Worm (Caenorhabditis elegans) whole organism, L4 larva: ENCODE data around the gene exc-7.

Experiments
- D1046.2 ChIP-seq: fragments of 200-800 bp; sonication (Bioruptor generic); IDR thresholded peaks from 2 replicates; pipeline ENCODE4 v1.3.6; 2022; ENCODE audit warnings: missing genetic modification characterization, missing compliant biosample characterization
- F10B5.3 ChIP-seq: sonication (generic microtip); optimal IDR thresholded peaks from 2 replicates; lab custom pipeline; 2016; ENCODE audit warnings: mild to moderate bottlenecking, missing genetic modification characterization, missing compliant biosample characterization
- F37D6.2 ChIP-seq: sonication (generic microtip); optimal IDR thresholded peaks from 2 replicates; lab custom pipeline; 2016; ENCODE audit warnings: mild to moderate bottlenecking, missing genetic modification characterization, missing compliant biosample characterization
- R02D3.7 ChIP-seq: fragments of 150-350 bp; sonication (generic microtip); optimal IDR thresholded peaks from 3 replicates; lab custom pipeline; 2014; ENCODE audit warnings: missing biosample characterization, missing genetic modification characterization
- T20F7.1 ChIP-seq: fragments of 200-800 bp; sonication (Bioruptor generic); optimal IDR thresholded peaks from 2 replicates; lab custom pipeline; 2018; ENCODE audit warnings: mild to moderate bottlenecking, missing genetic modification characterization, missing compliant biosample characterization
- Y105C5A.15 ChIP-seq: fragments of 200-800 bp; sonication (Bioruptor generic); IDR thresholded peaks from 2 replicates; pipeline ENCODE4 v1.3.6; 2022; ENCODE audit warnings: missing genetic modification characterization, missing compliant biosample characterization
- Y5F2A.4 ChIP-seq: fragments of 200-800 bp; sonication (Bioruptor generic); optimal IDR thresholded peaks from 2 replicates; lab custom pipeline; 2018; ENCODE audit warnings: mild to moderate bottlenecking, missing genetic modification characterization, missing compliant biosample characterization
- Y75B8A.6 ChIP-seq: fragments of 200-800 bp; sonication (Bioruptor generic); IDR thresholded peaks from 2 replicates; pipeline ENCODE4 v1.3.6; 2022; ENCODE audit warnings: missing genetic modification reagents, missing genetic modification characterization, missing compliant biosample characterization
- ama-1 ChIP-seq: fragments of 150-350 bp; optimal IDR thresholded peaks from 2 replicates; lab custom pipeline; 2014; ENCODE audit warnings: inconsistent platforms, mixed read lengths
- arid-1 ChIP-seq: fragments of 200-800 bp; sonication (Bioruptor generic); conservative IDR thresholded peaks from 2 replicates; pipeline ENCODE4 v1.3.6; 2022; ENCODE audit warnings: missing genetic modification reagents, missing genetic modification characterization, missing compliant biosample characterization
- attf-4 ChIP-seq: sonication (generic microtip); optimal IDR thresholded peaks from 3 replicates; lab custom pipeline; 2017; ENCODE audit warnings: missing biosample characterization, missing genetic modification characterization
- ceh-28 ChIP-seq: fragments of 150-350 bp; optimal IDR thresholded peaks from 2 replicates; lab custom pipeline; 2014; ENCODE audit warnings: missing biosample characterization, missing genetic modification reagents, missing genetic modification characterization
- cey-2 ChIP-seq: sonication (generic microtip); optimal IDR thresholded peaks from 3 replicates; lab custom pipeline; 2017; ENCODE audit warnings: missing genetic modification characterization, mild to moderate bottlenecking, missing compliant biosample characterization, antibody characterized with exemption, borderline replicate concordance; ENCODE audit not compliant: insufficient read depth
- ctbp-1 ChIP-seq: fragments of 200-800 bp; sonication (Bioruptor generic); IDR thresholded peaks from 2 replicates; pipeline ENCODE4 v1.3.6; 2022; ENCODE audit warnings: missing genetic modification reagents, missing genetic modification characterization, missing compliant biosample characterization
- dmd-6 ChIP-seq: fragments of 200-800 bp; sonication (Bioruptor generic); IDR thresholded peaks from 2 replicates; pipeline ENCODE4 v1.3.6; 2022; ENCODE audit warnings: missing genetic modification reagents, missing genetic modification characterization, missing compliant biosample characterization
- dmd-8 ChIP-seq: fragments of 200-800 bp; sonication (Bioruptor generic); IDR thresholded peaks from 2 replicates; pipeline ENCODE4 v1.3.6; 2022; ENCODE audit warnings: missing genetic modification characterization, missing compliant biosample characterization
- dmd-9 ChIP-seq: fragments of 200-800 bp; sonication (Bioruptor generic); IDR thresholded peaks from 2 replicates; pipeline ENCODE4 v1.3.6; 2022; ENCODE audit warnings: missing genetic modification reagents, missing genetic modification characterization, missing compliant biosample characterization
- dpl-1 ChIP-seq: fragments of 150-350 bp; optimal IDR thresholded peaks from 2 replicates; lab custom pipeline; 2014; ENCODE audit warnings: missing biosample characterization, missing genetic modification reagents, missing genetic modification characterization
- dve-1 ChIP-seq: sonication (generic microtip); optimal IDR thresholded peaks from 2 replicates; lab custom pipeline; 2017; ENCODE audit warnings: antibody characterized with exemption, mild to moderate bottlenecking, missing genetic modification characterization, missing compliant biosample characterization; ENCODE audit not compliant: insufficient read depth
- egl-27 ChIP-seq: sonication (generic microtip); optimal IDR thresholded peaks from 3 replicates; lab custom pipeline; 2017; ENCODE audit warnings: missing biosample characterization, missing genetic modification reagents, missing genetic modification characterization
- egl-43 ChIP-seq: fragments of 200-800 bp; sonication (Bioruptor generic); IDR thresholded peaks from 2 replicates; pipeline ENCODE4 v1.3.6; 2022; ENCODE audit warnings: missing genetic modification reagents, missing genetic modification characterization, missing compliant biosample characterization
- fkh-10 ChIP-seq: fragments of 150-350 bp; optimal IDR thresholded peaks from 2 replicates; lab custom pipeline; 2014; ENCODE audit warnings: missing biosample characterization, missing genetic modification reagents, missing genetic modification characterization
- fos-1 ChIP-seq: fragments of 150-350 bp; optimal IDR thresholded peaks from 2 replicates; lab custom pipeline; 2014; ENCODE audit warnings: missing biosample characterization, missing genetic modification characterization
- hif-1 ChIP-seq, 2 experiments: sonication (generic microtip); optimal IDR thresholded peaks; 2 replicates each; lab custom pipeline; 2016 to 2017; ENCODE audit warnings: missing compliant biosample characterization in 2 of 2, missing genetic modification characterization in 2 of 2, missing genetic modification reagents in 2 of 2, missing genotype in 2 of 2, mild to moderate bottlenecking in 1 of 2
- hlh-11 ChIP-seq: fragments of 200-800 bp; sonication (Bioruptor generic); optimal IDR thresholded peaks from 2 replicates; lab custom pipeline; 2018; ENCODE audit warnings: mild to moderate bottlenecking, missing genetic modification characterization, missing compliant biosample characterization
- hlh-30 ChIP-seq: sonication (generic microtip); optimal IDR thresholded peaks from 2 replicates; lab custom pipeline; 2017; ENCODE audit warnings: antibody characterized with exemption, mild to moderate bottlenecking, missing genetic modification characterization, missing compliant biosample characterization; ENCODE audit not compliant: insufficient read depth
- lir-3 ChIP-seq: sonication (generic microtip); optimal IDR thresholded peaks from 2 replicates; lab custom pipeline; 2016; ENCODE audit warnings: mild to moderate bottlenecking, missing genetic modification characterization, missing compliant biosample characterization
- madf-5 ChIP-seq, 2 experiments: fragments of 200-800 bp; sonication (Bioruptor generic); IDR thresholded peaks; 2 replicates each; pipeline ENCODE4 v1.3.6; 2022; ENCODE audit warnings: missing compliant biosample characterization in 2 of 2, missing genetic modification characterization in 2 of 2
- mdl-1 ChIP-seq, 2 experiments: fragments of 150-350 bp in 1 of 2; sonication (generic microtip) in 1 of 2; optimal IDR thresholded peaks; 2 replicates each; lab custom pipeline; 2014 to 2017; ENCODE audit warnings: missing biosample characterization in 2 of 2, missing genetic modification characterization in 2 of 2
- mes-2 ChIP-seq: sonication (generic microtip); optimal IDR thresholded peaks from 2 replicates; lab custom pipeline; 2016; ENCODE audit warnings: missing genotype, mild to moderate bottlenecking, missing genetic modification characterization, missing compliant biosample characterization; ENCODE audit not compliant: poor library complexity, severe bottlenecking
- mxl-2 ChIP-seq: fragments of 200-800 bp; sonication (Bioruptor generic); conservative IDR thresholded peaks from 2 replicates; pipeline ENCODE4 v1.3.6; 2022; ENCODE audit warnings: missing genetic modification reagents, missing genetic modification characterization, missing compliant biosample characterization
- mxl-3 ChIP-seq: fragments of 200-800 bp; sonication (Bioruptor generic); optimal IDR thresholded peaks from 2 replicates; lab custom pipeline; 2018; ENCODE audit warnings: mild to moderate bottlenecking, missing genetic modification characterization, missing compliant biosample characterization
- nhr-102 ChIP-seq: sonication (generic microtip); optimal IDR thresholded peaks from 2 replicates; lab custom pipeline; 2016; ENCODE audit warnings: mild to moderate bottlenecking, missing genetic modification characterization, moderate library complexity, missing compliant biosample characterization
- nhr-11 ChIP-seq: fragments of 150-350 bp; optimal IDR thresholded peaks from 2 replicates; lab custom pipeline; 2014; ENCODE audit warnings: missing biosample characterization, missing genetic modification characterization
- nhr-42 ChIP-seq: fragments of 200-800 bp; sonication (Bioruptor generic); IDR thresholded peaks from 2 replicates; pipeline ENCODE4 v1.3.6; 2022; ENCODE audit warnings: missing genetic modification characterization, missing compliant biosample characterization
- nhr-48 ChIP-seq: sonication (generic microtip); optimal IDR thresholded peaks from 2 replicates; lab custom pipeline; 2016; ENCODE audit warnings: mild to moderate bottlenecking, missing genetic modification characterization, missing compliant biosample characterization
- set-16 ChIP-seq: fragments of 200-800 bp; sonication (Bioruptor generic); IDR thresholded peaks from 2 replicates; pipeline ENCODE4 v1.3.6; 2022; ENCODE audit warnings: missing genetic modification reagents, missing genetic modification characterization, missing compliant biosample characterization
- skn-1 ChIP-seq: fragments of 150-350 bp; optimal IDR thresholded peaks from 2 replicates; lab custom pipeline; 2014; ENCODE audit warnings: missing biosample characterization, missing genetic modification characterization
- spr-1 ChIP-seq: sonication (generic microtip); optimal IDR thresholded peaks from 2 replicates; lab custom pipeline; 2016; ENCODE audit warnings: mild to moderate bottlenecking, missing genetic modification characterization, missing compliant biosample characterization
- spr-3 ChIP-seq: fragments of 200-800 bp; sonication (Bioruptor generic); optimal IDR thresholded peaks from 2 replicates; lab custom pipeline; 2018; ENCODE audit warnings: mild to moderate bottlenecking, missing genetic modification characterization, missing compliant biosample characterization
- tra-1 ChIP-seq: fragments of 200-800 bp; sonication (Bioruptor generic); IDR thresholded peaks from 2 replicates; pipeline ENCODE4 v1.3.6; 2022; ENCODE audit warnings: missing genetic modification reagents, missing genetic modification characterization, missing compliant biosample characterization
- unc-130 ChIP-seq: sonication (generic microtip); optimal IDR thresholded peaks from 2 replicates; lab custom pipeline; 2016; ENCODE audit warnings: missing genetic modification reagents, missing genetic modification characterization, missing compliant biosample characterization
- unc-62 ChIP-seq, 3 experiments: fragments of 150-350 bp in 1 of 3; sonication (generic microtip); optimal IDR thresholded peaks in 2 of 3; peaks in 1 of 3; 1 replicate in 1 of 3; 2 replicates in 2 of 3; lab custom pipeline; 2014 to 2017; ENCODE audit warnings: missing biosample characterization in 3 of 3, missing genetic modification characterization in 3 of 3, missing genetic modification reagents in 3 of 3, missing genotype in 1 of 3
- zfp-2 ChIP-seq: sonication (generic microtip); optimal IDR thresholded peaks from 2 replicates; lab custom pipeline; 2016; ENCODE audit warnings: mild to moderate bottlenecking, missing genetic modification characterization, missing compliant biosample characterization

The exc-7 gene

ce11 chrII:9619995-9620535 lies 44.3 kb downstream of the exc-7 start (continued):
- TF ChIP-seq R02D3.7 (no peak), dve-1 (tag; lab: Kevin White, UChicago) (peak; percentile 3), cey-2 (no peak), zfp-2 (tag; lab: Kevin White, UChicago) (no peak), unc-130 (GFP tag; lab: Kevin White, UChicago) (no peak), Y5F2A.4 (GFP tag; lab: Kevin White, UChicago) (no peak), dpl-1 (GFP tag; lab: Kevin White, UChicago) (no peak), dmd-8 (GFP tag; lab: Robert Waterston, UW) (no peak), dmd-9 (GFP tag; lab: Robert Waterston, UW) (no peak), F10B5.3 (tag; lab: Kevin White, UChicago) (no peak), nhr-102 (tag; lab: Kevin White, UChicago) (no peak), dmd-6 (GFP tag; lab: Robert Waterston, UW) (no peak), Y105C5A.15 (GFP tag; lab: Robert Waterston, UW) (no peak), D1046.2 (GFP tag; lab: Robert Waterston, UW) (no peak), T20F7.1 (GFP tag; lab: Kevin White, UChicago) (no peak), spr-3 (GFP tag; lab: Kevin White, UChicago) (no peak), mdl-1 (tag; optimal IDR thresholded peaks at IDR 0.05; lab: Kevin White, UChicago) (peak in 1 of 2 experiments; percentile 60), nhr-42 (GFP tag; lab: Robert Waterston, UW) (no peak), hlh-30 (peak; percentile 34), madf-5 (GFP tag; IDR thresholded peaks at IDR 0.05; lab: Robert Waterston, UW) (no peak), mxl-2 (GFP tag; lab: Robert Waterston, UW) (no peak), arid-1 (no peak), egl-43 (no peak), unc-62 (GFP tag; optimal IDR thresholded peaks at IDR 0.05 in 1 of 2; lab: Kevin White, UChicago) (peak in 1 of 2 experiments; percentile 91), unc-62 (tag; optimal IDR thresholded peaks at IDR 0.05; lab: Kevin White, UChicago) (no peak), Y75B8A.6 (GFP tag; lab: Robert Waterston, UW) (no peak), skn-1 (no peak), mxl-3 (GFP tag; lab: Kevin White, UChicago) (peak; percentile 48), fos-1 (tag; lab: Kevin White, UChicago) (no peak), set-16 (no peak), fkh-10 (no peak), ceh-28 (tag; lab: Kevin White, UChicago) (no peak), nhr-48 (tag; lab: Kevin White, UChicago) (peak; percentile 35), hif-1 (tag; optimal IDR thresholded peaks at IDR 0.05; lab: Kevin White, UChicago) (peak in 1 of 2 experiments; percentile 0), ama-1 (peak; percentile 6), tra-1 (GFP tag; lab: Robert Waterston, UW) (no peak), nhr-11 (tag; lab: Kevin White, UChicago) (peak; percentile 24), spr-1 (tag; lab: Kevin White, UChicago) (no peak), mes-2 (peak; percentile 17), hlh-11 (tag; lab: Kevin White, UChicago) (peak; percentile 75), attf-4 (tag; lab: Kevin White, UChicago) (no peak), F37D6.2 (tag; lab: Kevin White, UChicago) (no peak), lir-3 (tag; lab: Kevin White, UChicago) (no peak), ctbp-1 (no peak), egl-27 (no peak)
